Fruit fly (Drosophila melanogaster) whole organism, embryonic: ENCODE data around the gene CG13409.

Experiments used
- CG10321 ChIP-seq: fragments of 200-800 bp; sonication (Bioruptor generic); IDR thresholded peaks from 2 replicates; pipeline ENCODE4 v1.3.6; 2022; ENCODE audit warnings: missing biosample characterization, missing genetic modification characterization
- CG12391 ChIP-seq: fragments of 200-800 bp; sonication (Bioruptor generic); optimal IDR thresholded peaks from 3 replicates; lab custom pipeline; 2018; ENCODE audit warnings: missing biosample characterization, mild to moderate bottlenecking, missing genetic modification characterization, moderate library complexity
- CG31388 ChIP-seq: fragments of 200-800 bp; sonication (Bioruptor generic); optimal IDR thresholded peaks from 2 replicates; lab custom pipeline; 2016; ENCODE audit warnings: missing biosample characterization, missing genetic modification characterization
- CG32767 ChIP-seq: fragments of 200-800 bp; sonication (Bioruptor generic); IDR thresholded peaks from 2 replicates; pipeline ENCODE4 v1.3.6; 2022; ENCODE audit warnings: missing biosample characterization, missing genetic modification characterization
- CG42726 ChIP-seq: fragments of 200-800 bp; sonication (Bioruptor generic); IDR thresholded peaks from 2 replicates; pipeline ENCODE4 v1.3.6; 2022; ENCODE audit warnings: missing biosample characterization, missing genetic modification characterization; ENCODE audit not compliant: partially characterized antibody
- CG4404 ChIP-seq: fragments of 200-800 bp; sonication (Bioruptor generic); IDR thresholded peaks from 2 replicates; pipeline ENCODE4 v1.3.6; 2022; ENCODE audit warnings: missing biosample characterization, missing genetic modification characterization
- CG5180 ChIP-seq: fragments of 200-800 bp; sonication (Bioruptor generic); optimal IDR thresholded peaks from 3 replicates; lab custom pipeline; 2017; ENCODE audit warnings: missing biosample characterization, missing genetic modification characterization, mild to moderate bottlenecking, moderate library complexity, missing genetic modification reagents
- CG6175 ChIP-seq: fragments of 200-800 bp; sonication (Bioruptor generic); IDR thresholded peaks from 3 replicates; pipeline ENCODE4 v1.3.6; 2022; ENCODE audit warnings: missing biosample characterization, missing genetic modification characterization
- CG6683 ChIP-seq: fragments of 200-800 bp; sonication (Bioruptor generic); optimal IDR thresholded peaks from 2 replicates; lab custom pipeline; 2017; ENCODE audit warnings: missing biosample characterization, mild to moderate bottlenecking, missing genetic modification characterization, missing genetic modification reagents
- CG6813 ChIP-seq: fragments of 200-800 bp; sonication (Bioruptor generic); optimal IDR thresholded peaks from 2 replicates; lab custom pipeline; 2017; ENCODE audit warnings: missing biosample characterization, missing genetic modification characterization, mild to moderate bottlenecking, moderate library complexity, missing genetic modification reagents
- CG7271 ChIP-seq: fragments of 200-800 bp; sonication (Bioruptor generic); optimal IDR thresholded peaks from 2 replicates; lab custom pipeline; 2018; ENCODE audit warnings: missing biosample characterization, mild to moderate bottlenecking, missing genetic modification characterization, moderate library complexity
- CG7963 ChIP-seq: fragments of 200-800 bp; sonication (Bioruptor generic); IDR thresholded peaks from 3 replicates; pipeline ENCODE4 v1.3.6; 2022; ENCODE audit warnings: missing biosample characterization, missing genetic modification characterization; ENCODE audit not compliant: partially characterized antibody
- D19B ChIP-seq: fragments of 200-800 bp; sonication (Bioruptor generic); optimal IDR thresholded peaks from 2 replicates; lab custom pipeline; 2017; ENCODE audit warnings: missing biosample characterization, mild to moderate bottlenecking, missing genetic modification characterization
- Dfd ChIP-seq, 2 experiments: fragments of >200 bp; optimal IDR thresholded peaks; 2 replicates each; lab custom pipeline; 2017; ENCODE audit warnings: missing biosample characterization in 2 of 2, missing genetic modification characterization in 2 of 2
- Drgx ChIP-seq: fragments of 200-800 bp; sonication (Bioruptor generic); IDR thresholded peaks from 2 replicates; pipeline ENCODE4 v1.3.6; 2022; ENCODE audit warnings: missing biosample characterization, missing genetic modification characterization
- Eip74EF ChIP-seq, 2 experiments: fragments of 200-800 bp in 1 of 2; fragments of >200 bp in 1 of 2; sonication (Bioruptor generic) in 1 of 2; optimal IDR thresholded peaks; 2 replicates each; lab custom pipeline; 2017 to 2019; ENCODE audit warnings: missing biosample characterization in 2 of 2, missing genetic modification characterization in 2 of 2, mild to moderate bottlenecking in 1 of 2, moderate library complexity in 1 of 2
- Fer1 ChIP-seq: fragments of 200-800 bp; sonication (Bioruptor generic); optimal IDR thresholded peaks from 2 replicates; lab custom pipeline; 2017; ENCODE audit warnings: missing biosample characterization, mild to moderate bottlenecking, missing genetic modification characterization
- Fer3 ChIP-seq: fragments of 200-800 bp; sonication (Bioruptor generic); optimal IDR thresholded peaks from 2 replicates; lab custom pipeline; 2018; ENCODE audit warnings: missing biosample characterization, mild to moderate bottlenecking, missing genetic modification characterization, moderate library complexity
- GATAe ChIP-seq: fragments of 200-800 bp; sonication (Bioruptor generic); conservative IDR thresholded peaks from 2 replicates; pipeline ENCODE4 v1.3.6; 2022; ENCODE audit warnings: missing biosample characterization, missing genetic modification characterization
- H15 ChIP-seq: fragments of 200-800 bp; sonication (Bioruptor generic); IDR thresholded peaks from 3 replicates; pipeline ENCODE4 v1.3.6; 2022; ENCODE audit warnings: missing biosample characterization, missing genetic modification characterization
- HLH4C ChIP-seq: fragments of 200-800 bp; sonication (Bioruptor generic); IDR thresholded peaks from 3 replicates; pipeline ENCODE4 v1.3.6; 2022; ENCODE audit warnings: missing biosample characterization, missing genetic modification characterization; ENCODE audit not compliant: partially characterized antibody
- HLHmδ ChIP-seq: fragments of 200-800 bp; sonication (Bioruptor generic); optimal IDR thresholded peaks from 2 replicates; lab custom pipeline; 2018; ENCODE audit warnings: missing biosample characterization, mild to moderate bottlenecking, missing genetic modification characterization, moderate library complexity
- Hand ChIP-seq: fragments of 200-800 bp; sonication (Bioruptor generic); optimal IDR thresholded peaks from 2 replicates; lab custom pipeline; 2017; ENCODE audit warnings: mild to moderate bottlenecking, missing biosample characterization, missing genetic modification reagents, missing genetic modification characterization
- Hr78 ChIP-seq, 2 experiments: fragments of 200-800 bp in 1 of 2; fragments of >200 bp in 1 of 2; sonication (Bioruptor generic) in 1 of 2; optimal IDR thresholded peaks; 2 replicates each; lab custom pipeline; 2017 to 2019; ENCODE audit warnings: missing biosample characterization in 2 of 2, missing genetic modification characterization in 2 of 2, mild to moderate bottlenecking in 1 of 2, moderate library complexity in 1 of 2
- Jarid2 ChIP-seq: fragments of 200-800 bp; sonication (Bioruptor generic); optimal IDR thresholded peaks from 3 replicates; lab custom pipeline; 2017; ENCODE audit warnings: mild to moderate bottlenecking, missing biosample characterization, missing genetic modification reagents, missing genetic modification characterization
- Lpt ChIP-seq: fragments of >200 bp; optimal IDR thresholded peaks from 2 replicates; lab custom pipeline; 2018; ENCODE audit warnings: missing biosample characterization, missing genetic modification characterization
- Mes4 ChIP-seq: fragments of 200-800 bp; sonication (Bioruptor generic); optimal IDR thresholded peaks from 2 replicates; lab custom pipeline; 2016; ENCODE audit warnings: missing biosample characterization, missing genetic modification characterization
- NFAT ChIP-seq: fragments of 200-800 bp; sonication (Bioruptor generic); IDR thresholded peaks from 2 replicates; pipeline ENCODE4 v1.3.6; 2022; ENCODE audit warnings: missing biosample characterization, missing genetic modification characterization
- Oli ChIP-seq: fragments of 200-800 bp; sonication (Bioruptor generic); optimal IDR thresholded peaks from 2 replicates; lab custom pipeline; 2018; ENCODE audit warnings: missing biosample characterization, mild to moderate bottlenecking, missing genetic modification characterization, moderate library complexity
- Side ChIP-seq: fragments of 200-800 bp; sonication (Bioruptor generic); optimal IDR thresholded peaks from 2 replicates; lab custom pipeline; 2016; ENCODE audit warnings: missing biosample characterization, missing genetic modification characterization
- ab ChIP-seq: fragments of 200-800 bp; sonication (Bioruptor generic); optimal IDR thresholded peaks from 2 replicates; lab custom pipeline; 2016; ENCODE audit warnings: missing biosample characterization, missing genetic modification characterization
- abd-A ChIP-seq: fragments of 200-800 bp; sonication (Bioruptor generic); optimal IDR thresholded peaks from 3 replicates; lab custom pipeline; 2019; ENCODE audit warnings: missing biosample characterization, mild to moderate bottlenecking, missing genetic modification characterization, moderate library complexity
- bab2 ChIP-seq: fragments of 200-800 bp; sonication (Bioruptor generic); optimal IDR thresholded peaks from 2 replicates; lab custom pipeline; 2016; ENCODE audit warnings: missing biosample characterization, missing genetic modification characterization
- br ChIP-seq: fragments of >200 bp; optimal IDR thresholded peaks from 2 replicates; lab custom pipeline; 2017
- gfzf ChIP-seq: fragments of 200-800 bp; sonication (Bioruptor generic); optimal IDR thresholded peaks from 2 replicates; lab custom pipeline; 2016; ENCODE audit warnings: missing biosample characterization, mild to moderate bottlenecking, missing genetic modification characterization, moderate library complexity
- inv ChIP-seq: fragments of 200-800 bp; sonication (Bioruptor generic); IDR thresholded peaks from 2 replicates; pipeline ENCODE4 v1.3.6; 2022; ENCODE audit warnings: missing biosample characterization, missing genetic modification characterization; ENCODE audit not compliant: partially characterized antibody
- kah ChIP-seq: fragments of 200-800 bp; sonication (Bioruptor generic); optimal IDR thresholded peaks from 2 replicates; lab custom pipeline; 2018; ENCODE audit warnings: missing biosample characterization, mild to moderate bottlenecking, missing genetic modification characterization
- mam ChIP-seq: fragments of 200-800 bp; sonication (Bioruptor generic); optimal IDR thresholded peaks from 3 replicates; lab custom pipeline; 2016; ENCODE audit warnings: missing biosample characterization, missing genetic modification characterization
- onecut ChIP-seq: fragments of 200-800 bp; sonication (Bioruptor generic); IDR thresholded peaks from 2 replicates; pipeline ENCODE4 v1.3.6; 2022; ENCODE audit warnings: missing biosample characterization, missing genetic modification characterization
- p53 ChIP-seq: fragments of 200-800 bp; sonication (Bioruptor generic); optimal IDR thresholded peaks from 2 replicates; lab custom pipeline; 2016; ENCODE audit warnings: missing biosample characterization, missing genetic modification characterization
- repo ChIP-seq: fragments of 200-800 bp; sonication (Bioruptor generic); optimal IDR thresholded peaks from 2 replicates; lab custom pipeline; 2016; ENCODE audit warnings: missing biosample characterization, missing genetic modification characterization
- scrt ChIP-seq: fragments of 200-800 bp; sonication (Bioruptor generic); optimal IDR thresholded peaks from 2 replicates; lab custom pipeline; 2018; ENCODE audit warnings: missing biosample characterization, mild to moderate bottlenecking, missing genetic modification characterization, moderate library complexity
- seq ChIP-seq: fragments of 200-800 bp; sonication (Bioruptor generic); IDR thresholded peaks from 2 replicates; pipeline ENCODE4 v1.3.6; 2022; ENCODE audit warnings: missing biosample characterization, missing genetic modification characterization
- sima ChIP-seq: fragments of 200-800 bp; sonication (Bioruptor generic); optimal IDR thresholded peaks from 2 replicates; lab custom pipeline; 2016; ENCODE audit warnings: missing biosample characterization, missing genetic modification characterization
- slp2 ChIP-seq: fragments of 200-800 bp; sonication (Bioruptor generic); optimal IDR thresholded peaks from 2 replicates; lab custom pipeline; 2016; ENCODE audit warnings: missing biosample characterization, missing genetic modification characterization
- stwl ChIP-seq: fragments of 200-800 bp; sonication (Bioruptor generic); optimal IDR thresholded peaks from 3 replicates; lab custom pipeline; 2018; ENCODE audit warnings: missing biosample characterization, mild to moderate bottlenecking, missing genetic modification characterization, moderate library complexity
- tll ChIP-seq, 2 experiments: fragments of 200-800 bp in 1 of 2; fragments of >200 bp in 1 of 2; sonication (Bioruptor generic) in 1 of 2; optimal IDR thresholded peaks; 2 replicates each; lab custom pipeline; 2017 to 2019; ENCODE audit warnings: missing biosample characterization in 2 of 2, missing genetic modification characterization in 2 of 2, mild to moderate bottlenecking in 1 of 2, moderate library complexity in 1 of 2
- yki ChIP-seq: fragments of >200 bp; optimal IDR thresholded peaks from 3 replicates; lab custom pipeline; 2018

Gene CG13409

DNA sequence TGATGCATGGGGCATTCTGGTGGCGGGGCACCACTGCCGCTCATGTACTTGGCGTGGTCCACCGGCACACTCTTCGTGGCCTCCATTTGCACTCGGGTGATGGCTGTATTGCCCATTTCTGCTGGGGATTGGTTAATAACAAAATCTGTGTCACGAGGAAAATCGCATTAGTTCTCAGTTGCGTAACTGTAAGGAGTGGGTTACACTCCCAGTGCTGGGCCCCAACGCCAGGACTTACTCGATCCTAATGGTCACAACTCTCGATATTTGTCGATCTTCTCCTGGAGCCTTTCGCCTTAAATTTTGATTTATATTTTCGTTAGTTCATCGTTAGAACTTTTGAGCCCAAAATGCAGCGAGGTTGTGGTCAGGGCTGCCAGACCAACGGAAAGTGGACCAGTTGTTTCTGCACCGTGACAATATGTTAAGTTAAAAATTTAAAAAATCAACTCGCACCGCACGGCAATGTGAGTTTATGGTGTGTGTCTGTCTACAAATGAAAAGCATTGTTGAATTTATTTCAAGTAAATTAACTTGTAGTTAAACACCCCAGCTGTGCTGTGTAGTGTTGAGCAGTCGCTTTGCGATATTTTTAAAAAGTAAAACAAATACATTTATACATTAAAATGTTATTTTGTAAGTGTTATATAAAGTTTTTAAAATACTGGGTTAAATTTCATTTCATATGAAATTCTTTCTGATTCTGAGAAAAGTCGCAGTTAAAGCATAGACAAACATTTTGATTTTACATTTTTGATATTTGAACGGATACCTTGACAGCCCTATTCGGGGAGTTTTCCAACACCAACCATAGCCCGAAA is 4.6 kb downstream of the CG13409 start, which contains the start of the genes Cchl and ND-42 (continued):
- TF ChIP-seq CG6813 (GFP tag; lab: Kevin White, UChicago) (peak; percentile 54), Lpt (GFP tag; lab: Kevin White, UChicago) (no peak), scrt (GFP tag; lab: Kevin White, UChicago) (no peak), ab (GFP tag; lab: Kevin White, UChicago) (peak; percentile 2), Hr78 (GFP tag; optimal IDR thresholded peaks at IDR 0.05; lab: Kevin White, UChicago) (peak in 1 of 2 experiments; percentile 11), yki (lab: Kevin White, UChicago) (no peak), Jarid2 (GFP tag; lab: Kevin White, UChicago) (no peak), HLHmδ (GFP tag; lab: Kevin White, UChicago) (no peak), repo (GFP tag; lab: Kevin White, UChicago) (peak; percentile 18), Mes4 (peak; percentile 60), abd-A (no peak), D19B (no peak), Eip74EF (GFP tag; optimal IDR thresholded peaks at IDR 0.05; lab: Kevin White, UChicago) (no peak), CG12391 (tag; lab: Kevin White, UChicago) (peak; percentile 90), CG10321 (GFP tag; lab: Robert Waterston, UW) (peak; percentile 34; the same call in 1 of the 2 replicates), Drgx (GFP tag; lab: Robert Waterston, UW) (peak; percentile 62), inv (GFP tag; lab: Robert Waterston, UW) (peak; percentile 45; the same call in 1 of the 2 replicates), CG7271 (peak; percentile 37), br (lab: Kevin White, UChicago) (no peak), CG42726 (no peak), CG5180 (GFP tag; lab: Kevin White, UChicago) (no peak), onecut (GFP tag; lab: Robert Waterston, UW) (peak; percentile 42; the same call in 1 of the 2 replicates), HLH4C (peak; percentile 51; the same call in 2 of the 3 replicates), Hand (GFP tag; lab: Kevin White, UChicago) (peak; percentile 72), CG7963 (GFP tag; lab: Robert Waterston, UW) (no peak), CG4404 (GFP tag; lab: Robert Waterston, UW) (peak; percentile 44; the same call in 1 of the 2 replicates), p53 (peak; percentile 3), bab2 (GFP tag; lab: Kevin White, UChicago) (peak; percentile 70), mam (GFP tag; lab: Kevin White, UChicago) (peak; percentile 78), stwl (peak; percentile 92), Side (GFP tag; lab: Kevin White, UChicago) (peak; percentile 75), Fer1 (GFP tag; lab: Kevin White, UChicago) (peak; percentile 74), H15 (peak; percentile 42; the same call in 1 of the 3 replicates), GATAe (no peak), CG32767 (GFP tag; lab: Robert Waterston, UW) (peak; percentile 74), sima (GFP tag; lab: Kevin White, UChicago) (no peak), gfzf (GFP tag; lab: Kevin White, UChicago) (no peak), seq (peak; percentile 46), Oli (tag; lab: Kevin White, UChicago) (peak; percentile 76), CG6683 (GFP tag; lab: Kevin White, UChicago) (peak; percentile 48), slp2 (GFP tag; lab: Kevin White, UChicago) (peak; percentile 41), tll (GFP tag; optimal IDR thresholded peaks at IDR 0.05; lab: Kevin White, UChicago) (peak in 1 of 2 experiments; percentile 14), CG6175 (GFP tag; lab: Robert Waterston, UW) (no peak; the same call in 2 of the 3 replicates), kah (GFP tag; lab: Kevin White, UChicago) (peak; percentile 68), Fer3 (peak; percentile 76), CG31388 (GFP tag; lab: Kevin White, UChicago) (peak; percentile 61), NFAT (GFP tag; lab: Robert Waterston, UW) (peak; percentile 37), Dfd (GFP tag; optimal IDR thresholded peaks at IDR 0.05; lab: Kevin White, UChicago) (no peak)
